Worm (Caenorhabditis elegans) whole organism, L1 larva: Measurements from ENCODE around the gene ntl-4.

Experiments
- C04F5.9 ChIP-seq: sonication (generic microtip); optimal IDR thresholded peaks from 2 replicates; lab custom pipeline; 2016; ENCODE audit warnings: missing genetic modification characterization, missing compliant biosample characterization
- F16B12.6 ChIP-seq: fragments of 150-350 bp; optimal IDR thresholded peaks from 2 replicates; lab custom pipeline; 2014; ENCODE audit warnings: missing biosample characterization, missing genetic modification characterization
- aly-2 ChIP-seq: fragments of 150-350 bp; optimal IDR thresholded peaks from 2 replicates; lab custom pipeline; 2014; ENCODE audit warnings: missing biosample characterization, missing genetic modification characterization
- ceh-63 ChIP-seq: fragments of 200-800 bp; sonication (Bioruptor generic); optimal IDR thresholded peaks from 2 replicates; lab custom pipeline; 2018; ENCODE audit warnings: mild to moderate bottlenecking, missing genetic modification characterization, missing compliant biosample characterization
- ceh-8 ChIP-seq: fragments of 200-800 bp; sonication (Bioruptor generic); optimal IDR thresholded peaks from 2 replicates; lab custom pipeline; 2018; ENCODE audit warnings: mild to moderate bottlenecking, missing genetic modification characterization, moderate library complexity, missing compliant biosample characterization
- ceh-82 ChIP-seq, 3 experiments: fragments of 150-350 bp in 1 of 3; sonication (generic microtip) in 2 of 3; optimal IDR thresholded peaks; 2 replicates each; lab custom pipeline; 2014 to 2017; ENCODE audit warnings: missing biosample characterization in 3 of 3, missing genetic modification characterization in 3 of 3
- dsc-1 ChIP-seq: sonication (generic microtip); optimal IDR thresholded peaks from 2 replicates; lab custom pipeline; 2016; ENCODE audit warnings: mild to moderate bottlenecking, missing genetic modification characterization, missing compliant biosample characterization
- efl-1 ChIP-seq, 4 experiments: fragments of 150-350 bp; optimal IDR thresholded peaks in 3 of 4; peaks in 1 of 4; 1 replicate in 1 of 4; 2 replicates in 3 of 4; lab custom pipeline; 2014; ENCODE audit warnings: missing biosample characterization in 2 of 4, missing genetic modification characterization in 2 of 4, missing genetic modification reagents in 2 of 4
- efl-3 ChIP-seq: fragments of 200-800 bp; sonication (Bioruptor generic); optimal IDR thresholded peaks from 2 replicates; lab custom pipeline; 2018; ENCODE audit warnings: mild to moderate bottlenecking, missing genetic modification characterization, missing compliant biosample characterization
- elt-2 ChIP-seq: sonication (generic microtip); optimal IDR thresholded peaks from 2 replicates; lab custom pipeline; 2016; ENCODE audit warnings: missing genetic modification characterization, mild to moderate bottlenecking, inconsistent platforms, missing compliant biosample characterization, missing genetic modification reagents
- elt-3 ChIP-seq, 6 experiments: fragments of 150-350 bp in 1 of 6; sonication (generic microtip); optimal IDR thresholded peaks; 2 replicates each; lab custom pipeline; 2017 to 2018; ENCODE audit warnings: missing biosample characterization in 6 of 6, missing genetic modification characterization in 6 of 6, inconsistent platforms in 1 of 6
- fkh-10 ChIP-seq: sonication (generic microtip); optimal IDR thresholded peaks from 2 replicates; lab custom pipeline; 2017; ENCODE audit warnings: missing biosample characterization, missing genetic modification reagents, missing genetic modification characterization
- fkh-4 ChIP-seq: sonication (generic microtip); optimal IDR thresholded peaks from 2 replicates; lab custom pipeline; 2016; ENCODE audit warnings: missing compliant biosample characterization, missing genetic modification characterization, borderline replicate concordance
- fos-1 ChIP-seq: fragments of 150-350 bp; optimal IDR thresholded peaks from 2 replicates; lab custom pipeline; 2014; ENCODE audit warnings: missing biosample characterization, missing genetic modification characterization
- grh-1 ChIP-seq: fragments of 200-800 bp; sonication (Bioruptor generic); IDR thresholded peaks from 2 replicates; pipeline ENCODE4 v1.3.6; 2022; ENCODE audit warnings: missing genetic modification reagents, missing genetic modification characterization, missing compliant biosample characterization
- hlh-4 ChIP-seq: sonication (generic microtip); optimal IDR thresholded peaks from 2 replicates; lab custom pipeline; 2016; ENCODE audit warnings: mild to moderate bottlenecking, missing genetic modification characterization, missing compliant biosample characterization
- isw-1 ChIP-seq: fragments of 200-800 bp; sonication (Bioruptor generic); IDR thresholded peaks from 2 replicates; pipeline ENCODE4 v1.3.6; 2022; ENCODE audit warnings: missing genetic modification characterization, missing compliant biosample characterization
- jun-1 ChIP-seq: fragments of 150-350 bp; optimal IDR thresholded peaks from 2 replicates; lab custom pipeline; 2014; ENCODE audit warnings: missing biosample characterization, missing genetic modification reagents, missing genetic modification characterization
- lin-13 ChIP-seq: fragments of 150-350 bp; optimal IDR thresholded peaks from 2 replicates; lab custom pipeline; 2014; ENCODE audit warnings: missing biosample characterization, missing genetic modification reagents, missing genetic modification characterization
- lin-14 ChIP-seq: fragments of 200-800 bp; sonication (Bioruptor generic); optimal IDR thresholded peaks from 2 replicates; lab custom pipeline; 2018; ENCODE audit warnings: mild to moderate bottlenecking, missing genetic modification characterization, moderate library complexity, missing compliant biosample characterization
- lin-15B ChIP-seq: fragments of 150-350 bp; sonication (generic microtip); optimal IDR thresholded peaks from 3 replicates; lab custom pipeline; 2014; ENCODE audit warnings: missing biosample characterization, missing genetic modification characterization
- lin-35 ChIP-seq, 2 experiments: fragments of 150-350 bp; optimal IDR thresholded peaks; 2 replicates each; lab custom pipeline; 2014; ENCODE audit warnings: missing biosample characterization in 2 of 2, missing genetic modification characterization in 2 of 2, missing genetic modification reagents in 2 of 2
- lir-3 ChIP-seq: sonication (generic microtip); optimal IDR thresholded peaks from 2 replicates; lab custom pipeline; 2016; ENCODE audit warnings: mild to moderate bottlenecking, missing genetic modification characterization, moderate library complexity, missing compliant biosample characterization; ENCODE audit not compliant: poor library complexity
- lsy-2 ChIP-seq, 2 experiments: fragments of 150-350 bp; optimal IDR thresholded peaks; 2 replicates each; lab custom pipeline; 2014; ENCODE audit warnings: missing biosample characterization in 2 of 2, missing genetic modification characterization in 2 of 2
- mdl-1 ChIP-seq, 2 experiments: fragments of 150-350 bp; optimal IDR thresholded peaks; 2 replicates each; lab custom pipeline; 2014 to 2017; ENCODE audit warnings: missing biosample characterization in 2 of 2, missing genetic modification characterization in 2 of 2, inconsistent platforms in 1 of 2
- nhr-11 ChIP-seq: fragments of 150-350 bp; optimal IDR thresholded peaks from 2 replicates; lab custom pipeline; 2014; ENCODE audit warnings: missing biosample characterization, missing genetic modification characterization
- nhr-12 ChIP-seq: sonication (generic microtip); optimal IDR thresholded peaks from 2 replicates; lab custom pipeline; 2017; ENCODE audit warnings: missing biosample characterization, missing genetic modification characterization
- nhr-28 ChIP-seq: fragments of 150-350 bp; optimal IDR thresholded peaks from 2 replicates; lab custom pipeline; 2014; ENCODE audit warnings: missing biosample characterization, missing genetic modification characterization
- nhr-47 ChIP-seq: sonication (generic microtip); optimal IDR thresholded peaks from 2 replicates; lab custom pipeline; 2016; ENCODE audit warnings: mild to moderate bottlenecking, missing genetic modification characterization, moderate library complexity, missing compliant biosample characterization
- nhr-71 ChIP-seq: sonication (generic microtip); optimal IDR thresholded peaks from 2 replicates; lab custom pipeline; 2016; ENCODE audit warnings: mild to moderate bottlenecking, missing genetic modification characterization, moderate library complexity, missing compliant biosample characterization
- nhr-77 ChIP-seq: fragments of 150-350 bp; optimal IDR thresholded peaks from 2 replicates; lab custom pipeline; 2014; ENCODE audit warnings: missing biosample characterization, missing genetic modification characterization
- nhr-85 ChIP-seq: sonication (generic microtip); peaks from one replicate; lab custom pipeline; 2016; ENCODE audit warnings: missing genetic modification characterization, inconsistent platforms, missing compliant biosample characterization
- pag-3 ChIP-seq: sonication (generic microtip); optimal IDR thresholded peaks from 2 replicates; lab custom pipeline; 2017; ENCODE audit warnings: missing genetic modification characterization, mild to moderate bottlenecking, missing compliant biosample characterization, antibody characterized with exemption, borderline replicate concordance; ENCODE audit not compliant: insufficient read depth
- skn-1 ChIP-seq: fragments of 150-350 bp; optimal IDR thresholded peaks from 2 replicates; lab custom pipeline; 2014; ENCODE audit warnings: missing biosample characterization, missing genetic modification characterization
- snpc-4 ChIP-seq: fragments of 150-350 bp; optimal IDR thresholded peaks from 2 replicates; lab custom pipeline; 2014; ENCODE audit warnings: missing biosample characterization, missing genetic modification characterization
- snu-23 ChIP-seq: sonication (generic microtip); optimal IDR thresholded peaks from 2 replicates; lab custom pipeline; 2016; ENCODE audit warnings: missing genetic modification characterization, missing compliant biosample characterization
- tlp-1 ChIP-seq: fragments of 150-350 bp; optimal IDR thresholded peaks from 2 replicates; lab custom pipeline; 2014; ENCODE audit warnings: missing biosample characterization, missing genetic modification characterization
- unc-30 ChIP-seq: sonication (generic microtip); optimal IDR thresholded peaks from 2 replicates; lab custom pipeline; 2017; ENCODE audit warnings: missing biosample characterization, missing genetic modification characterization
- unc-98 ChIP-seq: fragments of 200-800 bp; sonication (Bioruptor generic); IDR thresholded peaks from 2 replicates; pipeline ENCODE4 v1.3.6; 2022; ENCODE audit warnings: missing genetic modification characterization, missing compliant biosample characterization
- vab-15 ChIP-seq: sonication (generic microtip); optimal IDR thresholded peaks from 2 replicates; lab custom pipeline; 2017; ENCODE audit warnings: missing genotype, mild to moderate bottlenecking, missing genetic modification characterization, missing compliant biosample characterization
- zip-4 ChIP-seq: fragments of 200-800 bp; sonication (Bioruptor generic); optimal IDR thresholded peaks from 2 replicates; lab custom pipeline; 2018; ENCODE audit warnings: mild to moderate bottlenecking, missing genetic modification characterization, moderate library complexity, missing compliant biosample characterization
- ztf-4 ChIP-seq: fragments of 150-350 bp; optimal IDR thresholded peaks from 2 replicates; lab custom pipeline; 2014; ENCODE audit warnings: missing biosample characterization, missing genetic modification characterization

ntl-4 gene

DNA sequence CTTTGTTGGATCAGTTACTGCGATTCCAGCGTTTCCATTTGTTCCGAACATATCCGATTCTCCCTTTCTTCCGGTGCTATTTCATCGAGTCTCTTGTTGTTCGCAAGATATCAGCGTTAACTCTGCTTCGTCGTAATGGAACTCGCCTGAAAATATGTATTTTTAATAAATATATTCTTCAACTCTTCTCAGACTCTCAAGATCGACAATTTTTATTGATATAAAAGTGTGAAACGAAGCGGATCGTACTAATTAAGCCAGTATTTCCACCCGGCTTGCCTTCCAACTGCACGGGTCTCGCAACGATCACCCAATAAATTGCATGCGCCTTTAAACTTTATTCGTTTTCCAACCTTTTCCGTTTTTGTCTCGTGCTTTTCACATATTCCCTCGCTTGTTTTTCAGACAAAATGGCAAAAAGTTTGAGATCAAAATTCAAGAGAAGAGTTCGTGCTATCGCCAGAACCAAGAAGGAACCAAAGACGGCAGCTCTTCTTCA lies 13.7 kb downstream of the ntl-4 start, which contains the start of the genes xpo-3 and C49H3.3 (continued):
- TF ChIP-seq lin-13 (GFP tag; lab: Kevin White, UChicago) (no peak), nhr-71 (tag; lab: Kevin White, UChicago) (peak; percentile 38), ztf-4 (tag; lab: Kevin White, UChicago) (no peak), dsc-1 (tag; lab: Kevin White, UChicago) (no peak), fkh-10 (GFP tag; lab: Kevin White, UChicago) (peak; percentile 13), hlh-4 (tag; lab: Kevin White, UChicago) (no peak), lsy-2 (tag; optimal IDR thresholded peaks at IDR 0.05; lab: Kevin White, UChicago) (peak; percentile 47 to 70), nhr-28 (no peak), snu-23 (GFP tag; lab: Kevin White, UChicago) (peak; percentile 34), skn-1 (peak; percentile 2), vab-15 (tag; lab: Kevin White, UChicago) (peak; percentile 54), unc-30 (tag; lab: Kevin White, UChicago) (no peak), ceh-82 (tag; optimal IDR thresholded peaks at IDR 0.05; lab: Kevin White, UChicago) (peak in 1 of 3 experiments; percentile 11), lin-15B (no peak), lir-3 (no peak), unc-98 (GFP tag; lab: Robert Waterston, UW) (no peak), elt-3 (tag; optimal IDR thresholded peaks at IDR 0.05; lab: Kevin White, UChicago) (no peak), ceh-8 (GFP tag; lab: Kevin White, UChicago) (no peak), nhr-12 (tag; lab: Kevin White, UChicago) (no peak), nhr-47 (tag; lab: Kevin White, UChicago) (peak; percentile 42), tlp-1 (tag; lab: Kevin White, UChicago) (no peak), jun-1 (no peak), fos-1 (tag; lab: Kevin White, UChicago) (no peak)

DNA sequence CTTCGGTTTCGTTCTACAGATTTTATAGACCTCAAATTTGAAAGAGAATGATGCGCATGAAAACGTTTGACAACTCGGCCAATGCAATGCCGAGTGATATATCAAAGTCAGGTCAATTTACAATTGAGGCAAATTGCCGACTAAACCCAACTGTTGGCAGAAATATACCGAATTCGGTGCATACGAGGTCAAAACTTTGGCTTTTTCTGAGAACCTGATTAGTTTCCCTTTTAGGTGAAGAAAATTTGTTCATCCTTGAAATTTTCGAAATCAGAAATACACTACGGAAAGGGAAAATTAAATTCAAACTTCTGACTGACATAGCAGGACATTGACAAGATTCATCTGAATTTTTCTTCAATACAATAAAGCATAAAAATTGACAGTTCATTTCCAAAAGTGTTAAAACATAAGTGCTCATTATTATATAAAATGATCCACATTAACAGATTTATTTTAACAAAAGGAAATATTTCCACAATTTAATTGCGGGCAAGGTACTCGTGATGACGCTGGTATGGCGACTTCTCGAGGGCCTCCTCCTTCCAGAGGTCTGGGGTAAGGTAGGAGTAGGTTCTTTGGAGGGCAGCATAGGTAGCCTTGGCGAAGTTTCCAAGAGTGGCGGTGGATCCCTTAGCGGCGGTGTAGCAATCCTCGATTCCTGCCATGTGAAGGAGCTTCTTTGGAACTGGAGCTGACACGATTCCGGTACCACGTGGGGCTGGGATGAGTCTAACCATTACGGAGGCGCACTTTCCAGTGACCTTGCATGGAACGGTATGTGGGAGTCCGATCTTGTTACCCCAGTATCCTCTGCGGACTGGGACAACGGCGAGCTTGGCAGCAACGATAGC lies 14.8 kb downstream of the ntl-4 start:
- TF ChIP-seq nhr-11 (tag; lab: Kevin White, UChicago) = no peak
- TF ChIP-seq elt-2 (tag; lab: Kevin White, UChicago) = no peak
- TF ChIP-seq nhr-85 (tag; lab: Kevin White, UChicago) = peak; percentile 59
- no peak for TF ChIP-seq unc-98 (GFP tag; lab: Robert Waterston, UW)
- TF ChIP-seq lsy-2 (tag; optimal IDR thresholded peaks at IDR 0.05; lab: Kevin White, UChicago) = peak; percentile 3 to 28
- no peak for TF ChIP-seq efl-1 (optimal IDR thresholded peaks at IDR 0.05; lab: Kevin White, UChicago)
- peak in 1 of 2 experiments; percentile 84 for TF ChIP-seq efl-1 (GFP tag; optimal IDR thresholded peaks at IDR 0.05 in 1 of 2; lab: Kevin White, UChicago)
- TF ChIP-seq nhr-71 (tag; lab: Kevin White, UChicago) = peak; percentile 16
- TF ChIP-seq, all 84 proteins: peak for 4

DNA sequence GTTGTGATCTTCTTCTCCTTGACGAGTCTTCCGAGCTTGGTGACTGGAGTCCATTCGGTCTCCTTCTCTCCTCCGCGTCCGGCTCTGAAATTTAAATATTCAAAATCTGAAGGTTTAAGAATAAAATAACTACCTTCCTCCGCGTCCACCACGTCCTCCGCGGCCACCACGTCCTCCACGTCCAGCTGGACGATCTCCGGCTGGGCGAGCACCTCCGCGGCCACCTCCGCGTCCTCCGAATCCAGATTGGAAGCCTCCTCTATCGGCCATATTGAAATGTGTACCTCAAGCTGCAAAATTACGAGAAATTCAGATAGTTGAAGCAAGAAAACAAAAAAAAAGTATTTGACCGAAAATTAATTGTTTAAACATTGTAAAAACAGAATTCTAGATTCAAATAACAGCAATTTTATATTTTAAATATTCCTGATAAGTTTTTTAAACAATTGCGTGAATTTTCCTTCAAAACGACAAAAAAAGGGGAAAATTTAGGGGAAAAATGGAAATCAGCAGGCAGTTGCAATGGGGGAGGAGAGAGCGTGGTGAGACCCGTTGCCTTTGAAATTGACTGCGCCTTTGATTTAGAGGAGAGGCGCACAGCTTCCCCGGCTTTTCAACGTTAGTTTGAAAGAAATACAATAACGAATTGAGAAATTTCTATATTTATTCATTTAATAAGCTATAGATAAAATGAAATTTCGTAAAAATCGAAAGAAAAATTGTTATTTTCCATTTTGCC lies 15.9 kb downstream of the ntl-4 start, which contains the start of gene rps-2:
Gene rps-2 (minus strand): TSS at position 290 of the 739 bp plus-strand sequence.
- TF ChIP-seq aly-2 (tag; lab: Kevin White, UChicago) = no peak
- TF ChIP-seq F16B12.6 = no peak
- TF ChIP-seq nhr-71 (tag; lab: Kevin White, UChicago) = peak; percentile 31
- no peak for TF ChIP-seq C04F5.9
- TF ChIP-seq skn-1 = peak; percentile 39
- no peak for TF ChIP-seq tlp-1 (tag; lab: Kevin White, UChicago)
- TF ChIP-seq lir-3 = no peak
- TF ChIP-seq efl-3 (GFP tag; lab: Kevin White, UChicago) = no peak
- no peak for TF ChIP-seq snpc-4
- no peak for TF ChIP-seq nhr-12 (tag; lab: Kevin White, UChicago)
- TF ChIP-seq fos-1 (tag; lab: Kevin White, UChicago) = no peak
- TF ChIP-seq mdl-1 (tag; optimal IDR thresholded peaks at IDR 0.05; lab: Kevin White, UChicago) = no peak
- no peak for TF ChIP-seq lin-15B
- peak; percentile 31 to 71 for TF ChIP-seq lsy-2 (tag; optimal IDR thresholded peaks at IDR 0.05; lab: Kevin White, UChicago)
- TF ChIP-seq grh-1 (GFP tag; lab: Robert Waterston, UW) = no peak
- no peak for TF ChIP-seq isw-1
- no peak for TF ChIP-seq ceh-63 (GFP tag; lab: Kevin White, UChicago)
- TF ChIP-seq pag-3 = no peak
- peak; percentile 35 to 57 for TF ChIP-seq lin-35 (GFP tag; optimal IDR thresholded peaks at IDR 0.05; lab: Kevin White, UChicago)
- TF ChIP-seq efl-1 (optimal IDR thresholded peaks at IDR 0.05; lab: Kevin White, UChicago) = peak; percentile 40 to 55
- TF ChIP-seq efl-1 (GFP tag; optimal IDR thresholded peaks at IDR 0.05 in 1 of 2; lab: Kevin White, UChicago) = peak in 1 of 2 experiments; percentile 34
- TF ChIP-seq zip-4 (GFP tag; lab: Kevin White, UChicago) = no peak
- TF ChIP-seq lin-13 (GFP tag; lab: Kevin White, UChicago) = no peak
- no peak for TF ChIP-seq hlh-4 (tag; lab: Kevin White, UChicago)
- no peak for TF ChIP-seq nhr-77 (tag; lab: Kevin White, UChicago)
- TF ChIP-seq dsc-1 (tag; lab: Kevin White, UChicago) = no peak
- no peak for TF ChIP-seq lin-14 (GFP tag; lab: Kevin White, UChicago)
- TF ChIP-seq fkh-4 (tag; lab: Kevin White, UChicago) = no peak
